Worm (Caenorhabditis elegans) whole organism, L3 larva: ENCODE data around the gene C05C12.5.

Source experiments
- aly-2 ChIP-seq: fragments of 150-350 bp; optimal IDR thresholded peaks from 2 replicates; lab custom pipeline; 2014; ENCODE audit warnings: missing biosample characterization, missing genetic modification characterization
- ceh-28 ChIP-seq: fragments of 150-350 bp; optimal IDR thresholded peaks from 2 replicates; lab custom pipeline; 2014; ENCODE audit warnings: missing biosample characterization, missing genetic modification reagents, missing genetic modification characterization
- ceh-82 ChIP-seq: fragments of 150-350 bp; optimal IDR thresholded peaks from 2 replicates; lab custom pipeline; 2014; ENCODE audit warnings: missing biosample characterization, missing genetic modification characterization
- ceh-9 ChIP-seq: sonication (generic microtip); optimal IDR thresholded peaks from 2 replicates; lab custom pipeline; 2018; ENCODE audit warnings: missing biosample characterization, missing genetic modification characterization
- daf-12 ChIP-seq: fragments of 150-350 bp; optimal IDR thresholded peaks from 2 replicates; lab custom pipeline; 2014; ENCODE audit warnings: missing biosample characterization, missing genetic modification reagents, missing genetic modification characterization
- egl-27 ChIP-seq: sonication (generic microtip); optimal IDR thresholded peaks from 4 replicates; lab custom pipeline; 2017; ENCODE audit warnings: missing biosample characterization, missing genetic modification reagents, missing genetic modification characterization
- egl-5 ChIP-seq: fragments of 150-350 bp; optimal IDR thresholded peaks from 2 replicates; lab custom pipeline; 2017; ENCODE audit warnings: missing biosample characterization, missing genetic modification reagents, missing genetic modification characterization, inconsistent platforms
- elt-1 ChIP-seq: fragments of 150-350 bp; optimal IDR thresholded peaks from 2 replicates; lab custom pipeline; 2014; ENCODE audit warnings: missing biosample characterization, missing genetic modification characterization
- elt-2 ChIP-seq: sonication (generic microtip); optimal IDR thresholded peaks from 2 replicates; lab custom pipeline; 2016; ENCODE audit warnings: missing genetic modification reagents, mild to moderate bottlenecking, missing genetic modification characterization, missing compliant biosample characterization
- elt-3 ChIP-seq, 3 experiments: fragments of 150-350 bp in 1 of 3; sonication (generic microtip) in 2 of 3; optimal IDR thresholded peaks; 2 replicates in 2 of 3; 4 replicates in 1 of 3; lab custom pipeline; 2014 to 2017; ENCODE audit warnings: missing biosample characterization in 3 of 3, missing genetic modification characterization in 3 of 3
- eor-1 ChIP-seq, 2 experiments: fragments of 150-350 bp; optimal IDR thresholded peaks; 2 replicates each; lab custom pipeline; 2014 to 2018; ENCODE audit warnings: missing biosample characterization in 2 of 2, missing genetic modification characterization in 2 of 2
- fkh-10 ChIP-seq: sonication (generic microtip); optimal IDR thresholded peaks from 2 replicates; lab custom pipeline; 2017; ENCODE audit warnings: missing biosample characterization, missing genetic modification reagents, missing genetic modification characterization
- fos-1 ChIP-seq: fragments of 150-350 bp; optimal IDR thresholded peaks from 2 replicates; lab custom pipeline; 2014; ENCODE audit warnings: missing biosample characterization, missing genetic modification characterization
- hmg-11 ChIP-seq: sonication (generic microtip); optimal IDR thresholded peaks from 2 replicates; lab custom pipeline; 2016; ENCODE audit warnings: missing genetic modification characterization, missing compliant biosample characterization
- lin-15B ChIP-seq: fragments of 150-350 bp; optimal IDR thresholded peaks from 2 replicates; lab custom pipeline; 2014; ENCODE audit warnings: missing biosample characterization, missing genetic modification characterization
- mdl-1 ChIP-seq: fragments of 150-350 bp; optimal IDR thresholded peaks from 2 replicates; lab custom pipeline; 2014; ENCODE audit warnings: missing biosample characterization, missing genetic modification characterization
- mml-1 ChIP-seq: fragments of 150-350 bp; sonication (generic microtip); optimal IDR thresholded peaks from 3 replicates; lab custom pipeline; 2014; ENCODE audit warnings: missing biosample characterization, missing genetic modification characterization
- nfya-1 ChIP-seq: sonication (generic microtip); optimal IDR thresholded peaks from 2 replicates; lab custom pipeline; 2017; ENCODE audit warnings: missing genetic modification characterization, mild to moderate bottlenecking, missing compliant biosample characterization, antibody characterized with exemption, moderate library complexity; ENCODE audit not compliant: insufficient read depth
- nhr-11 ChIP-seq: fragments of 150-350 bp; optimal IDR thresholded peaks from 2 replicates; lab custom pipeline; 2014; ENCODE audit warnings: missing biosample characterization, missing genetic modification characterization
- nhr-12 ChIP-seq: fragments of 150-350 bp; optimal IDR thresholded peaks from 2 replicates; lab custom pipeline; 2014; ENCODE audit warnings: missing biosample characterization, missing genetic modification characterization
- nhr-237 ChIP-seq: fragments of 150-350 bp; optimal IDR thresholded peaks from 2 replicates; lab custom pipeline; 2014; ENCODE audit warnings: missing biosample characterization, missing genetic modification characterization
- nhr-25 ChIP-seq: sonication (generic microtip); optimal IDR thresholded peaks from 2 replicates; lab custom pipeline; 2017; ENCODE audit warnings: missing biosample characterization, missing genetic modification characterization
- nhr-43 ChIP-seq: sonication (generic microtip); optimal IDR thresholded peaks from 2 replicates; lab custom pipeline; 2016; ENCODE audit warnings: mild to moderate bottlenecking, missing genetic modification characterization, missing compliant biosample characterization; ENCODE audit not compliant: poor library complexity, severe bottlenecking
- nhr-67 ChIP-seq: fragments of 150-350 bp; optimal IDR thresholded peaks from 2 replicates; lab custom pipeline; 2014; ENCODE audit warnings: missing biosample characterization, missing genetic modification characterization
- nhr-77 ChIP-seq: fragments of 150-350 bp; optimal IDR thresholded peaks from 2 replicates; lab custom pipeline; 2014; ENCODE audit warnings: missing biosample characterization, missing genetic modification characterization
- pha-4 ChIP-seq: fragments of 150-350 bp; optimal IDR thresholded peaks from 2 replicates; lab custom pipeline; 2014; ENCODE audit warnings: missing biosample characterization, missing genetic modification reagents, missing genetic modification characterization
- pqm-1 ChIP-seq: fragments of 150-350 bp; optimal IDR thresholded peaks from 2 replicates; lab custom pipeline; 2017; ENCODE audit warnings: missing biosample characterization, missing genetic modification characterization, inconsistent platforms
- sea-2 ChIP-seq: fragments of 150-350 bp; sonication (generic microtip); optimal IDR thresholded peaks from 4 replicates; lab custom pipeline; 2014; ENCODE audit warnings: missing biosample characterization, missing genetic modification reagents, missing genetic modification characterization
- skn-1 ChIP-seq: fragments of 150-350 bp; optimal IDR thresholded peaks from 2 replicates; lab custom pipeline; 2014; ENCODE audit warnings: missing biosample characterization, missing genetic modification characterization
- tbx-2 ChIP-seq: sonication (generic microtip); optimal IDR thresholded peaks from 2 replicates; lab custom pipeline; 2016; ENCODE audit warnings: mild to moderate bottlenecking, missing genetic modification characterization, missing compliant biosample characterization
- unc-62 ChIP-seq: fragments of 150-350 bp; sonication (generic microtip); optimal IDR thresholded peaks from 4 replicates; lab custom pipeline; 2014; ENCODE audit warnings: missing biosample characterization, missing genetic modification reagents, missing genetic modification characterization
- zag-1 ChIP-seq: fragments of 150-350 bp; optimal IDR thresholded peaks from 2 replicates; lab custom pipeline; 2014; ENCODE audit warnings: missing biosample characterization, missing genetic modification characterization
- ztf-11 ChIP-seq: fragments of 150-350 bp; optimal IDR thresholded peaks from 2 replicates; lab custom pipeline; 2014; ENCODE audit warnings: missing biosample characterization, missing genetic modification characterization
- ztf-4 ChIP-seq: fragments of 150-350 bp; optimal IDR thresholded peaks from 2 replicates; lab custom pipeline; 2014; ENCODE audit warnings: missing biosample characterization, missing genetic modification characterization

The C05C12.5 gene

ce11 chrIV:11288965-11289364, 28.0 kb upstream of the C05C12.5 start:
- TF ChIP-seq pqm-1 (tag; lab: Kevin White, UChicago) (peak; percentile 90), nhr-12 (tag; lab: Kevin White, UChicago) (no peak), pha-4 (tag; lab: Kevin White, UChicago) (peak; percentile 53), nhr-43 (tag; lab: Kevin White, UChicago) (no peak), fkh-10 (GFP tag; lab: Kevin White, UChicago) (no peak), zag-1 (tag; lab: Kevin White, UChicago) (no peak), ceh-82 (tag; lab: Kevin White, UChicago) (no peak), ztf-11 (tag; lab: Kevin White, UChicago) (no peak), eor-1 (tag; optimal IDR thresholded peaks at IDR 0.05; lab: Kevin White, UChicago) (no peak), aly-2 (tag; lab: Kevin White, UChicago) (no peak), elt-2 (tag; lab: Kevin White, UChicago) (peak; percentile 97)

ce11 chrIV:11287511-11287910, 26.5 kb upstream of the C05C12.5 start, which contains the start of gene F54D1.6:
F54D1.6 (plus strand) TSS chrIV:11287811.
- TF ChIP-seq nhr-237: no peak
- no peak for TF ChIP-seq nhr-67 (tag; lab: Kevin White, UChicago)
- no peak for TF ChIP-seq elt-3 (tag; optimal IDR thresholded peaks at IDR 0.05; lab: Kevin White, UChicago)
- TF ChIP-seq mml-1 (tag; lab: Kevin White, UChicago): no peak
- no peak for TF ChIP-seq ztf-4 (tag; lab: Kevin White, UChicago)
- no peak for TF ChIP-seq hmg-11 (tag; lab: Kevin White, UChicago)
- peak; percentile 44 for TF ChIP-seq pha-4 (tag; lab: Kevin White, UChicago)
- TF ChIP-seq, all 47 proteins: peak for 1

- no peak for TF ChIP-seq nhr-77
- TF ChIP-seq nhr-11 (tag; lab: Kevin White, UChicago): no peak
- TF ChIP-seq daf-12 (tag; lab: Kevin White, UChicago): no peak
- TF ChIP-seq pha-4 (tag; lab: Kevin White, UChicago): peak; percentile 46
- no peak for TF ChIP-seq fkh-10 (GFP tag; lab: Kevin White, UChicago)
- TF ChIP-seq egl-5 (tag; lab: Kevin White, UChicago): no peak
- no peak for TF ChIP-seq eor-1 (tag; optimal IDR thresholded peaks at IDR 0.05; lab: Kevin White, UChicago)
- TF ChIP-seq egl-27: no peak
- no peak for TF ChIP-seq unc-62 (GFP tag; lab: Kevin White, UChicago)
- TF ChIP-seq aly-2 (tag; lab: Kevin White, UChicago): no peak
- TF ChIP-seq tbx-2 (tag; lab: Kevin White, UChicago): no peak
- no peak for TF ChIP-seq lin-15B (tag; lab: Kevin White, UChicago)
- TF ChIP-seq nfya-1 (tag; lab: Kevin White, UChicago): no peak
- no peak for TF ChIP-seq skn-1
- no peak for TF ChIP-seq ceh-9
- TF ChIP-seq elt-2 (tag; lab: Kevin White, UChicago): peak; percentile 31
- no peak for TF ChIP-seq elt-1
- TF ChIP-seq mdl-1 (tag; lab: Kevin White, UChicago): no peak
- peak; percentile 71 for TF ChIP-seq pqm-1 (tag; lab: Kevin White, UChicago)
- TF ChIP-seq ztf-11 (tag; lab: Kevin White, UChicago): no peak
- no peak for TF ChIP-seq sea-2 (GFP tag; lab: Kevin White, UChicago)
- TF ChIP-seq nhr-25 (tag; lab: Kevin White, UChicago): no peak
Observed at ce11 chrIV:11286112-11286511, 25.1 kb upstream of the C05C12.5 start.

- TF ChIP-seq elt-2 (tag; lab: Kevin White, UChicago) (peak; percentile 4), nhr-25 (tag; lab: Kevin White, UChicago) (no peak), fos-1 (tag; lab: Kevin White, UChicago) (no peak), aly-2 (tag; lab: Kevin White, UChicago) (no peak), pha-4 (tag; lab: Kevin White, UChicago) (peak; percentile 12), ceh-28 (tag; lab: Kevin White, UChicago) (no peak), pqm-1 (tag; lab: Kevin White, UChicago) (no peak)
Observed at ce11 chrIV:11285239-11285638, 24.3 kb upstream of the C05C12.5 start.
